Fruit fly (Drosophila melanogaster): Measurements from ENCODE around the gene CG11892.

The CG11892 gene

dm6 chr3R:25260670-25261069 is 20.7 kb upstream of the CG11892 start:
- TF ChIP-seq CTCF (optimal IDR thresholded peaks at IDR 0.05) = no peak
- no peak for TF ChIP-seq CG8478 (optimal IDR thresholded peaks at IDR 0.05)

dm6 chr3R:25262322-25262761 is 19.0 kb upstream of the CG11892 start, which contains the start of the genes Kdsr and CG11858:
TSS of gene Kdsr (minus strand) at chr3R:25262498.
TSS of gene CG11858 (plus strand) at chr3R:25262741.
- TF ChIP-seq CTCF (optimal IDR thresholded peaks at IDR 0.05) = no peak
- TF ChIP-seq CG8478 (optimal IDR thresholded peaks at IDR 0.05) = no peak

- TF ChIP-seq CTCF (optimal IDR thresholded peaks at IDR 0.05) (peak; percentile 0 to 51), CG8478 (optimal IDR thresholded peaks at IDR 0.05) (no peak)
Observed at dm6 chr3R:25265589-25266201, 15.7 kb upstream of the CG11892 start, which contains the start of the genes GlnRS and RIOK2. TSS of gene GlnRS (minus strand) at chr3R:25265721. TSS of gene RIOK2 (plus strand) at chr3R:25265844.

dm6 chr3R:25266751-25267150 is 14.6 kb upstream of the CG11892 start:
- TF ChIP-seq CG8478 (optimal IDR thresholded peaks at IDR 0.05) = no peak
- TF ChIP-seq CTCF (optimal IDR thresholded peaks at IDR 0.05) = no peak

dm6 chr3R:25269909-25270308 is 11.4 kb upstream of the CG11892 start, which contains the start of the genes CG11889 and CG11891:
TSS of gene CG11889 (plus strand) at chr3R:25270209.
TSS of gene CG11891 (plus strand) at chr3R:25270209.
- TF ChIP-seq CG8478 (optimal IDR thresholded peaks at IDR 0.05) (no peak), CTCF (optimal IDR thresholded peaks at IDR 0.05) (no peak)

- no peak for TF ChIP-seq CTCF (optimal IDR thresholded peaks at IDR 0.05)
- TF ChIP-seq CG8478 (optimal IDR thresholded peaks at IDR 0.05) = no peak
Observed at dm6 chr3R:25273537-25273936, 7.8 kb upstream of the CG11892 start, which contains the start of gene CG11878. TSS of gene CG11878 (plus strand) at chr3R:25273837.

- TF ChIP-seq CG8478 (optimal IDR thresholded peaks at IDR 0.05) (no peak), CTCF (optimal IDR thresholded peaks at IDR 0.05) (no peak)
Observed at dm6 chr3R:25275276-25275675, 6.1 kb upstream of the CG11892 start.

- no peak for TF ChIP-seq CTCF (optimal IDR thresholded peaks at IDR 0.05)
- TF ChIP-seq CG8478 (optimal IDR thresholded peaks at IDR 0.05) = no peak
Observed at dm6 chr3R:25277112-25277511, 4.2 kb upstream of the CG11892 start, which contains the start of gene CG10513. TSS of gene CG10513 (minus strand) at chr3R:25277212.

dm6 chr3R:25279796-25280350 is 1.5 kb upstream of the CG11892 start, which contains the start of gene CG10514:
TSS of gene CG10514 (minus strand) at chr3R:25279846.
- TF ChIP-seq CG8478 (optimal IDR thresholded peaks at IDR 0.05) = no peak
- TF ChIP-seq CTCF (optimal IDR thresholded peaks at IDR 0.05) = no peak

- TF ChIP-seq CTCF (optimal IDR thresholded peaks at IDR 0.05) (no peak), CG8478 (optimal IDR thresholded peaks at IDR 0.05) (no peak)
Observed at dm6 chr3R:25283209-25283670, 1.9 kb downstream of the CG11892 start, which contains the start of gene CG31300. TSS of gene CG31300 (plus strand) at chr3R:25283620.

- TF ChIP-seq CG8478 (optimal IDR thresholded peaks at IDR 0.05) (no peak), CTCF (optimal IDR thresholded peaks at IDR 0.05) (no peak)
Observed at dm6 chr3R:25285173-25285572, 3.8 kb downstream of the CG11892 start, which contains the start of gene CG31104. TSS of gene CG31104 (plus strand) at chr3R:25285473.

dm6 chr3R:25287128-25287527 is 5.8 kb downstream of the CG11892 start, which contains the start of gene CG13658:
TSS of gene CG13658 (plus strand) at chr3R:25287474.
- TF ChIP-seq CG8478 (optimal IDR thresholded peaks at IDR 0.05) = no peak
- TF ChIP-seq CTCF (optimal IDR thresholded peaks at IDR 0.05) = no peak

dm6 chr3R:25289589-25289988 is 8.2 kb downstream of the CG11892 start, which contains the start of gene CG11893:
TSS of gene CG11893 (plus strand) at chr3R:25289889.
- TF ChIP-seq CTCF (optimal IDR thresholded peaks at IDR 0.05) = no peak
- TF ChIP-seq CG8478 (optimal IDR thresholded peaks at IDR 0.05) = no peak

dm6 chr3R:25292864-25293284 is 11.5 kb downstream of the CG11892 start, which contains the start of gene CG31098:
TSS of gene CG31098 (minus strand) at chr3R:25292977.
- TF ChIP-seq CG8478 (optimal IDR thresholded peaks at IDR 0.05) = no peak
- no peak for TF ChIP-seq CTCF (optimal IDR thresholded peaks at IDR 0.05)

- TF ChIP-seq CTCF (optimal IDR thresholded peaks at IDR 0.05) (no peak), CG8478 (optimal IDR thresholded peaks at IDR 0.05) (no peak)
Observed at dm6 chr3R:25295320-25296020, 14.1 kb downstream of the CG11892 start, which contains the start of gene CG31102. TSS of gene CG31102 (minus strand) at chr3R:25295594.
